Fruit fly (Drosophila melanogaster): ENCODE data around the gene Daao2.

DNA sequence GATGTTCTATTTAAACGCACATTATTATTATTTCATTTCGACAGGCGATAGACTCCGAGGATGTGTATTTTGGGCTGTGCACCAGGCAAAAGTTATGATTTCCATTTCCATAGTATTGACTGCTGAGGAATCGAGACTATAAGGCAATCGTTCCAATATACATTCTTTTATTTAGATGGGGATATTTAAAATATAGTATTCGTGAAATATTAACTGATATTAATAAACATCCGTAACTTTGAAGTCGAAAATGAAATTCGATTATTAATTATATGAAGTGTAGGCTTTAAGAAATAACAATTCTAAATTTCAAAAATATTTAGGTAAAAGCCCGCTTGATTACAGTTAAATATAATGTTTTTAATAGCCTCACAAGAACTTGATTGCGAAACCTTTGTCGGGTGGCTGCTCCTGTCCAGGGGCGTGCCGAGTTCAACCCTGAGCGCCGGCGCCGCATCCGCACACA is 27.5 kb downstream of the Daao2 start:
- no peak for TF ChIP-seq Abd-B (GFP tag; optimal IDR thresholded peaks at IDR 0.05)
- TF ChIP-seq Myc (optimal IDR thresholded peaks at IDR 0.05), result no peak
- TF ChIP-seq dmrt93B (GFP tag; optimal IDR thresholded peaks at IDR 0.05), result no peak
- TF ChIP-seq brk (GFP tag; optimal IDR thresholded peaks at IDR 0.05), result no peak
- TF ChIP-seq N (GFP tag; optimal IDR thresholded peaks at IDR 0.05), result no peak
- no peak for TF ChIP-seq h (GFP tag; optimal IDR thresholded peaks at IDR 0.05)
- no peak for TF ChIP-seq dsf (GFP tag; optimal IDR thresholded peaks at IDR 0.05; ENCODE audit: borderline replicate concordance)
- TF ChIP-seq jim (GFP tag; optimal IDR thresholded peaks at IDR 0.05), result no peak

All from whole organism, wandering third instar larva.